Worm (Caenorhabditis elegans) whole organism, L2 larva: ENCODE results near the gene C49C3.7.

Source experiments
- elt-1 ChIP-seq: fragments of 150-350 bp; optimal IDR thresholded peaks from 2 replicates; lab custom pipeline; 2014; ENCODE audit warnings: missing biosample characterization, missing genetic modification characterization
- mdl-1 ChIP-seq, 2 experiments: fragments of 150-350 bp in 1 of 2; sonication (generic microtip) in 1 of 2; optimal IDR thresholded peaks; 2 replicates each; lab custom pipeline; 2017; ENCODE audit warnings: missing biosample characterization in 2 of 2, missing genetic modification characterization in 2 of 2
- nhr-25 ChIP-seq: fragments of 150-350 bp; sonication (generic microtip); optimal IDR thresholded peaks from 3 replicates; lab custom pipeline; 2014; ENCODE audit warnings: missing biosample characterization, missing genetic modification characterization
- snpc-4 ChIP-seq: fragments of 150-350 bp; optimal IDR thresholded peaks from 2 replicates; lab custom pipeline; 2014; ENCODE audit warnings: missing biosample characterization, missing genetic modification characterization

ce11 chrIV:17331100-17331577 lies 1.2 kb upstream of the C49C3.7 start, which contains the start of gene C49C3.6:
- TF ChIP-seq mdl-1 (tag; optimal IDR thresholded peaks at IDR 0.05; lab: Kevin White, UChicago) (no peak), snpc-4 (tag; lab: Kevin White, UChicago) (no peak), nhr-25 (tag; lab: Kevin White, UChicago) (peak; percentile 12), elt-1 (tag; lab: Kevin White, UChicago) (no peak)
